Worm (Caenorhabditis elegans): ENCODE data around the gene Y39F10A.3.

DNA sequence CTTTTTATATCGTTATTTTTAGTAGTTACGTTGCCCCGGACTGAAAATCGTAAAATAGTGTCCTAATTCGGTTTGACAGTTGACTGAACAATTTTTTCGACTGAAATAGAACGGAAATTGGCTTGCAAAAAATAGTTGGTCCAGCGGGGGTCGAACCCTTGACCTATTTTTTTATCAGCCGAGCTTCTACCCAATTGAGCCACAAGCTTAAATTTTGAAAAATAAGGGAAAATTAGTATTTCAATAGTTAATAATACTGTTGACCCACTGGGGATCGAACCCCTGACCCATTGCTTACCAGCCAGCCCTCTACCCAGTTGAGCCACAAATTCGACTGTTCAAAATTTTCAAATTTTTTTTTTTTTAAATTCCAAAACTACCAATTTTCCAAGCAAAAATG lies 31.0 kb downstream of the Y39F10A.3 start:
- TF ChIP-seq zag-1 (tag; optimal IDR thresholded peaks at IDR 0.05) (no peak), ZK546.5 (tag; optimal IDR thresholded peaks at IDR 0.05) (no peak), ama-1 (optimal IDR thresholded peaks at IDR 0.05) (no peak), nhr-11 (tag; optimal IDR thresholded peaks at IDR 0.05) (no peak), lin-39 (tag; optimal IDR thresholded peaks at IDR 0.05) (no peak), egl-27 (tag; optimal IDR thresholded peaks at IDR 0.05) (no peak), nhr-12 (tag; optimal IDR thresholded peaks at IDR 0.05) (no peak), fkh-2 (tag; optimal IDR thresholded peaks at IDR 0.05) (no peak), nhr-77 (tag; optimal IDR thresholded peaks at IDR 0.05) (no peak), unc-62 (GFP tag; optimal IDR thresholded peaks at IDR 0.05) (no peak), jun-1 (tag; optimal IDR thresholded peaks at IDR 0.05) (no peak), nhr-76 (tag; optimal IDR thresholded peaks at IDR 0.05) (no peak)

Data from whole organism, L3 larva.